Worm (Caenorhabditis elegans) whole organism, L1 larva: ENCODE measurements around the gene tyr-1.
A peak's percentile ranks its signal among the peaks of the same experiment; 100 is the strongest.

ENCODE experiments used
- C34B4.2 ChIP-seq: sonication (generic microtip); optimal IDR thresholded peaks from 2 replicates; lab custom pipeline; 2017; ENCODE audit warnings: mild to moderate bottlenecking, missing genetic modification characterization, missing compliant biosample characterization
- Y116A8C.19 ChIP-seq: sonication (generic microtip); optimal IDR thresholded peaks from 2 replicates; lab custom pipeline; 2016; ENCODE audit warnings: missing compliant biosample characterization, missing genetic modification characterization, borderline replicate concordance
- ceh-63 ChIP-seq: fragments of 200-800 bp; sonication (Bioruptor generic); optimal IDR thresholded peaks from 2 replicates; lab custom pipeline; 2018; ENCODE audit warnings: mild to moderate bottlenecking, missing genetic modification characterization, missing compliant biosample characterization
- ceh-88 ChIP-seq: fragments of 200-800 bp; sonication (Bioruptor generic); IDR thresholded peaks from 2 replicates; pipeline ENCODE4 v1.3.6; 2022; ENCODE audit warnings: missing genetic modification characterization, missing compliant biosample characterization
- dpl-1 ChIP-seq, 3 experiments: fragments of 150-350 bp in 2 of 3; sonication (generic microtip) in 1 of 3; optimal IDR thresholded peaks; 2 replicates each; lab custom pipeline; 2014 to 2017; ENCODE audit warnings: missing biosample characterization in 3 of 3, missing genetic modification characterization in 3 of 3, missing genetic modification reagents in 3 of 3
- dsc-1 ChIP-seq: sonication (generic microtip); optimal IDR thresholded peaks from 2 replicates; lab custom pipeline; 2016; ENCODE audit warnings: mild to moderate bottlenecking, missing genetic modification characterization, missing compliant biosample characterization
- egl-27 ChIP-seq, 2 experiments: fragments of 150-350 bp in 1 of 2; sonication (generic microtip); optimal IDR thresholded peaks; 3 replicates each; lab custom pipeline; 2017 to 2018; ENCODE audit warnings: missing biosample characterization in 2 of 2, missing genetic modification characterization in 2 of 2, missing genetic modification reagents in 2 of 2
- elt-2 ChIP-seq: sonication (generic microtip); optimal IDR thresholded peaks from 2 replicates; lab custom pipeline; 2016; ENCODE audit warnings: missing genetic modification characterization, mild to moderate bottlenecking, inconsistent platforms, missing compliant biosample characterization, missing genetic modification reagents
- fkh-4 ChIP-seq: sonication (generic microtip); optimal IDR thresholded peaks from 2 replicates; lab custom pipeline; 2016; ENCODE audit warnings: missing compliant biosample characterization, missing genetic modification characterization, borderline replicate concordance
- hlh-17 ChIP-seq: fragments of 200-800 bp; sonication (Bioruptor generic); optimal IDR thresholded peaks from 2 replicates; lab custom pipeline; 2018; ENCODE audit warnings: missing genetic modification characterization, mild to moderate bottlenecking, missing compliant biosample characterization, moderate library complexity, borderline replicate concordance
- irx-1 ChIP-seq: sonication (generic microtip); optimal IDR thresholded peaks from 2 replicates; lab custom pipeline; 2016; ENCODE audit warnings: missing genetic modification characterization, missing compliant biosample characterization
- isw-1 ChIP-seq: fragments of 200-800 bp; sonication (Bioruptor generic); IDR thresholded peaks from 2 replicates; pipeline ENCODE4 v1.3.6; 2022; ENCODE audit warnings: missing genetic modification characterization, missing compliant biosample characterization
- lin-35 ChIP-seq, 2 experiments: fragments of 150-350 bp; optimal IDR thresholded peaks; 2 replicates each; lab custom pipeline; 2014; ENCODE audit warnings: missing biosample characterization in 2 of 2, missing genetic modification characterization in 2 of 2, missing genetic modification reagents in 2 of 2
- lin-39 ChIP-seq: fragments of 150-350 bp; optimal IDR thresholded peaks from 2 replicates; lab custom pipeline; 2014; ENCODE audit warnings: missing biosample characterization, missing genetic modification reagents, missing genetic modification characterization
- lir-3 ChIP-seq: sonication (generic microtip); optimal IDR thresholded peaks from 2 replicates; lab custom pipeline; 2016; ENCODE audit warnings: mild to moderate bottlenecking, missing genetic modification characterization, moderate library complexity, missing compliant biosample characterization; ENCODE audit not compliant: poor library complexity
- lsy-2 ChIP-seq, 2 experiments: fragments of 150-350 bp; optimal IDR thresholded peaks; 2 replicates each; lab custom pipeline; 2014; ENCODE audit warnings: missing biosample characterization in 2 of 2, missing genetic modification characterization in 2 of 2
- mab-9 ChIP-seq: fragments of 200-800 bp; sonication (Bioruptor generic); IDR thresholded peaks from 2 replicates; pipeline ENCODE4 v1.3.6; 2022; ENCODE audit warnings: missing genetic modification reagents, missing genetic modification characterization, missing compliant biosample characterization
- mdl-1 ChIP-seq, 2 experiments: fragments of 150-350 bp; optimal IDR thresholded peaks; 2 replicates each; lab custom pipeline; 2014 to 2017; ENCODE audit warnings: missing biosample characterization in 2 of 2, missing genetic modification characterization in 2 of 2, inconsistent platforms in 1 of 2
- mef-2 ChIP-seq: fragments of 150-350 bp; optimal IDR thresholded peaks from 2 replicates; lab custom pipeline; 2014; ENCODE audit warnings: missing biosample characterization, missing genetic modification characterization
- nhr-19 ChIP-seq: fragments of 200-800 bp; sonication (Bioruptor generic); conservative IDR thresholded peaks from 2 replicates; pipeline ENCODE4 v1.3.6; 2022; ENCODE audit warnings: missing genetic modification characterization, missing compliant biosample characterization
- nhr-20 ChIP-seq: sonication (generic microtip); optimal IDR thresholded peaks from 2 replicates; lab custom pipeline; 2016; ENCODE audit warnings: mild to moderate bottlenecking, missing genetic modification characterization, missing compliant biosample characterization
- nhr-28 ChIP-seq: fragments of 150-350 bp; optimal IDR thresholded peaks from 2 replicates; lab custom pipeline; 2014; ENCODE audit warnings: missing biosample characterization, missing genetic modification characterization
- nhr-71 ChIP-seq: sonication (generic microtip); optimal IDR thresholded peaks from 2 replicates; lab custom pipeline; 2016; ENCODE audit warnings: mild to moderate bottlenecking, missing genetic modification characterization, moderate library complexity, missing compliant biosample characterization
- nhr-76 ChIP-seq: sonication (generic microtip); optimal IDR thresholded peaks from 2 replicates; lab custom pipeline; 2017; ENCODE audit warnings: missing biosample characterization, missing genetic modification characterization
- nhr-84 ChIP-seq: sonication (generic microtip); optimal IDR thresholded peaks from 2 replicates; lab custom pipeline; 2017; ENCODE audit warnings: missing biosample characterization, missing genetic modification characterization
- nhr-85 ChIP-seq: sonication (generic microtip); peaks from one replicate; lab custom pipeline; 2016; ENCODE audit warnings: missing genetic modification characterization, inconsistent platforms, missing compliant biosample characterization
- nhr-90 ChIP-seq: sonication (generic microtip); optimal IDR thresholded peaks from 2 replicates; lab custom pipeline; 2016; ENCODE audit warnings: mild to moderate bottlenecking, missing genetic modification characterization, missing compliant biosample characterization; ENCODE audit not compliant: poor library complexity
- pax-3 ChIP-seq: fragments of 200-800 bp; sonication (Bioruptor generic); optimal IDR thresholded peaks from 2 replicates; lab custom pipeline; 2018; ENCODE audit warnings: mild to moderate bottlenecking, missing genetic modification characterization, moderate library complexity, missing compliant biosample characterization
- rnt-1 ChIP-seq: sonication (generic microtip); optimal IDR thresholded peaks from 2 replicates; lab custom pipeline; 2016; ENCODE audit warnings: mild to moderate bottlenecking, missing genetic modification characterization, moderate library complexity, missing compliant biosample characterization
- skn-1 ChIP-seq: fragments of 150-350 bp; optimal IDR thresholded peaks from 2 replicates; lab custom pipeline; 2014; ENCODE audit warnings: missing biosample characterization, missing genetic modification characterization
- sptf-1 ChIP-seq: fragments of 150-350 bp; optimal IDR thresholded peaks from 2 replicates; lab custom pipeline; 2014; ENCODE audit warnings: missing biosample characterization, missing genetic modification characterization
- tbx-2 ChIP-seq: sonication (generic microtip); optimal IDR thresholded peaks from 2 replicates; lab custom pipeline; 2016; ENCODE audit warnings: missing genetic modification characterization, missing compliant biosample characterization
- tlp-1 ChIP-seq: fragments of 150-350 bp; optimal IDR thresholded peaks from 2 replicates; lab custom pipeline; 2014; ENCODE audit warnings: missing biosample characterization, missing genetic modification characterization
- unc-130 ChIP-seq: fragments of 150-350 bp; optimal IDR thresholded peaks from 2 replicates; lab custom pipeline; 2017; ENCODE audit warnings: missing biosample characterization, missing genetic modification characterization, inconsistent platforms
- unc-30 ChIP-seq: sonication (generic microtip); optimal IDR thresholded peaks from 2 replicates; lab custom pipeline; 2017; ENCODE audit warnings: missing biosample characterization, missing genetic modification characterization
- unc-62 ChIP-seq: fragments of 150-350 bp; optimal IDR thresholded peaks from 2 replicates; lab custom pipeline; 2014; ENCODE audit warnings: missing biosample characterization, missing genetic modification reagents, missing genetic modification characterization
- unc-86 ChIP-seq: sonication (generic microtip); optimal IDR thresholded peaks from 2 replicates; lab custom pipeline; 2016; ENCODE audit warnings: missing genetic modification characterization, missing compliant biosample characterization
- vab-15 ChIP-seq: sonication (generic microtip); optimal IDR thresholded peaks from 2 replicates; lab custom pipeline; 2017; ENCODE audit warnings: missing genotype, mild to moderate bottlenecking, missing genetic modification characterization, missing compliant biosample characterization
- xbp-1 ChIP-seq: sonication (generic microtip); optimal IDR thresholded peaks from 2 replicates; lab custom pipeline; 2016; ENCODE audit warnings: missing genetic modification characterization, missing compliant biosample characterization
- zip-4 ChIP-seq: fragments of 200-800 bp; sonication (Bioruptor generic); optimal IDR thresholded peaks from 2 replicates; lab custom pipeline; 2018; ENCODE audit warnings: mild to moderate bottlenecking, missing genetic modification characterization, moderate library complexity, missing compliant biosample characterization
- ztf-11 ChIP-seq, 2 experiments: sonication (generic microtip); optimal IDR thresholded peaks; 2 replicates each; lab custom pipeline; 2016 to 2017; ENCODE audit warnings: missing genetic modification characterization in 2 of 2, missing biosample characterization in 1 of 2, missing compliant biosample characterization in 1 of 2
- ztf-4 ChIP-seq: fragments of 150-350 bp; optimal IDR thresholded peaks from 2 replicates; lab custom pipeline; 2014; ENCODE audit warnings: missing biosample characterization, missing genetic modification characterization

tyr-1 gene

DNA sequence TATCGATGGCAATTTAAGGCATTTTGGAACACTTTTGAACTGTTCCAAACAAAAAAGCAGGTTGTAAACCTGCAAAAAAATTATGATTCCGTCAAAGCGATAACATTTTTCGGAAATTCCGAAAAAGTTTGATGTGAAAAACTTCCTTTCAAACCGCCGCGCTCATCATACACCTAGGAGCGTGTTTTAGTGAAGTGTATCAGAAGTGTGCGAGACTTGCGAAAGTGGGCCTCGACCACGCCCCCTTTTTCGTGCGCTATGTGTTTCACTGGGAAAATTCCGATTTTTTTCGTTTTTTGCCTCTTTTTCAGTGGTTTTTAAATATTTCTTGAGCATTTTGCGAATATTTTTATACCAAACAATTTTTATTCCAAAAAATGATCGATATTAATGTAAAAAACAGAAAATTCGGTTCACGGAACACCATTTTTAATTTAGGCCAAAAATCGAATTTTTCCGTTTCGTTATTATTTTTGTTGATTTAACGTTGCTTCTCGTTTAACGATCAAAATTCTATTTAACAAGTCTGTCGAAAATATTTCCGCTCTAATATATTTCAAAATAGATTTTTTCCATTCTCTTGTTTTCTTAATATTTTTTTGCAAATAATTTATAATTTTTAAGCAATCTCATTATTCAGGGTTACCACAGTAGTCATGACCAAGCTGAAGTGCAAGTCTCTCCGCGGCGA, 18.9 kb upstream of the tyr-1 start, which contains the start of gene rpl-35 (continued):
- TF ChIP-seq C34B4.2 (peak; percentile 98), zip-4 (GFP tag; lab: Kevin White, UChicago) (peak; percentile 98), elt-2 (tag; lab: Kevin White, UChicago) (peak; percentile 98), pax-3 (tag; lab: Kevin White, UChicago) (peak; percentile 99), unc-62 (GFP tag; lab: Kevin White, UChicago) (peak; percentile 95), nhr-71 (tag; lab: Kevin White, UChicago) (peak; percentile 100), skn-1 (tag; lab: Kevin White, UChicago) (peak; percentile 99), ztf-11 (tag; optimal IDR thresholded peaks at IDR 0.05; lab: Kevin White, UChicago) (peak in 1 of 2 experiments; percentile 99), mef-2 (tag; lab: Kevin White, UChicago) (peak; percentile 96), egl-27 (tag; optimal IDR thresholded peaks at IDR 0.05; lab: Kevin White, UChicago) (peak; percentile 85 to 95), unc-86 (peak; percentile 100), nhr-76 (tag; lab: Kevin White, UChicago) (peak; percentile 85), tbx-2 (tag; lab: Kevin White, UChicago) (peak; percentile 100), lin-35 (GFP tag; optimal IDR thresholded peaks at IDR 0.05; lab: Kevin White, UChicago) (peak; percentile 100), nhr-84 (tag; lab: Kevin White, UChicago) (peak; percentile 95)

DNA sequence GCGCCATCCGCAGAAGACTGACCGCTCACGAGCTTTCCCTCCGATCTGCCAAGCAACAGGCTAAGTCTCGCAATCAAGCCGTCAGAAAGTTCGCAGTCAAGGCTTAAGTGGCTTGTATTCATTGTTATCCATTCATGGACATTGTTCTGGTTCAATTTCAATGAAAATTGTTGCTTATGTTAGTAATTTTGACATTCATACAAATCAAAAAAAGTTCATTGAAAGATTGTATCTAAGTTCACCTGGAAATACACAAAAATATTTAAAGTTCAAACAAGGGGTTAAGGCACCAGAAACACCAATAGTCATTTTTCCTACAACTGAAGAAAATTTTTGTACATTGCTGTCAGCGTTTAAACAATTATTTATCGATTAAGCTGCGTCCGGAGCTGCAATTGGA, 18.1 kb upstream of the tyr-1 start:
- TF ChIP-seq nhr-85 (tag; lab: Kevin White, UChicago) (peak; percentile 66), Y116A8C.19 (tag; lab: Kevin White, UChicago) (no peak)
- TF ChIP-seq, all 84 proteins: peak for 1

DNA sequence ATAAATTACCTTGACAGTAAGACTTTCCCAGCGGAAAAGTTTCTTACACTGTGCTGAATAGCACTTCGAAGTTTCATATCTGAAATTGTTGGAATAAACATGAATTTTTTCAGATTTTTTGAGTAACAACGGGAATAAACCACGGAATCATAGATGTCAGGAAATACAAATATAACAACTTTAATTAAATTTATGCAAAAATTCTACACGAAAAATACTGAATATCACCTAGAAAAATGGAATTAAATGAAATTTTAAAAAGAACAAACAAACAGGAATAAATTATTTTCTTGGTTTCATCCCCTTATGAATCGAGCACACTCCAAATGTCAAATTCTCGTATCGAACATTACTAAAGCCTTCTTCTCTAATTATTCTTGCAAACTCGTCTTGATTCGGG, 16.4 kb upstream of the tyr-1 start, which contains the start of gene tag-307:
TSS of gene tag-307 (minus strand) at position 101 of the 400 bp plus-strand sequence.
- TF ChIP-seq nhr-85 (tag; lab: Kevin White, UChicago) = no peak
- no peak for TF ChIP-seq ceh-88
- no peak for TF ChIP-seq irx-1 (tag; lab: Kevin White, UChicago)
- TF ChIP-seq hlh-17 (GFP tag; lab: Kevin White, UChicago) = no peak
- no peak for TF ChIP-seq unc-30 (tag; lab: Kevin White, UChicago)
- TF ChIP-seq xbp-1 (tag; lab: Kevin White, UChicago) = no peak
- TF ChIP-seq unc-62 (GFP tag; lab: Kevin White, UChicago) = no peak
- TF ChIP-seq mdl-1 (tag; optimal IDR thresholded peaks at IDR 0.05; lab: Kevin White, UChicago) = no peak
- no peak for TF ChIP-seq ztf-4 (tag; lab: Kevin White, UChicago)
- no peak for TF ChIP-seq nhr-19

DNA sequence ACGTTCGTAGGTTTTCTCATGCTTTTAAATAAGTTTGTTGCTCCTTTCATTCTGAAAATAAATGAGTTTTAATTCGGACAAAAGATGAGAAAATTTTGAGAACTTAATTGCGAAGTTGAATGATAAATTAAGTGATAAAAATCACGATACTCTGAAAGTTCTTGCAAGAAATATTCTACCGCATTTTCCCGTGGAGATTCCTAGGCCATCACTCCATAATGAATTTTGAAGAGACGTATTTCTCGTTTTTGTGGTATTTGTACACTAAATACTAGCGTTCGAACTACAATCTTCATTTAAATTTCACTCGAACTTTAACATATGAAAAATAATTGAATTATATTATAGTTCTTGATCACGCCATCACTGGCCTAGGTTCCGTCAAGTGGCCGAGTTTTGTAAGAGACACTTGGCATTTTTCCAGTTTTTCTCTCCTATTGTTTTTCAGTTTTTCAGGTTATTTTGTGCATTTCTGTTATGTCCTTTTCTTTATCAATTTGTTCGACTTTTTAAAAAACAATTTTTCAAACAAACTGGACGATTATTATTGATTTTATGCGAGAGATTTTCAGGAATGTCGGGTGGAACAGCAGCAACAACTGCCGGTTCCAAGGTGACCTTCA, 15.1 kb upstream of the tyr-1 start, which contains the start of the genes coq-5 and ufm-1:
TSS of gene coq-5 (minus strand) at position 51 of the 623 bp plus-strand sequence.
TSS of gene ufm-1 (plus strand) at position 573 of the 623 bp plus-strand sequence.
- TF ChIP-seq tlp-1 (tag; lab: Kevin White, UChicago) (no peak), fkh-4 (peak; percentile 53), pax-3 (tag; lab: Kevin White, UChicago) (peak; percentile 12), lir-3 (tag; lab: Kevin White, UChicago) (peak; percentile 80), nhr-90 (tag; lab: Kevin White, UChicago) (peak; percentile 52), nhr-71 (tag; lab: Kevin White, UChicago) (peak; percentile 56), C34B4.2 (no peak), isw-1 (GFP tag; lab: Robert Waterston, UW) (peak; percentile 10; the same call in 1 of the 2 replicates), sptf-1 (tag; lab: Kevin White, UChicago) (no peak), unc-130 (no peak), nhr-28 (tag; lab: Kevin White, UChicago) (no peak), nhr-76 (tag; lab: Kevin White, UChicago) (no peak), ztf-11 (tag; optimal IDR thresholded peaks at IDR 0.05; lab: Kevin White, UChicago) (peak in 1 of 2 experiments; percentile 55), elt-2 (tag; lab: Kevin White, UChicago) (no peak), vab-15 (tag; lab: Kevin White, UChicago) (no peak), nhr-20 (tag; lab: Kevin White, UChicago) (peak; percentile 27), ceh-63 (GFP tag; lab: Kevin White, UChicago) (no peak), unc-30 (tag; lab: Kevin White, UChicago) (no peak), lsy-2 (tag; optimal IDR thresholded peaks at IDR 0.05; lab: Kevin White, UChicago) (peak; percentile 35 to 54), dsc-1 (peak; percentile 13), tbx-2 (tag; lab: Kevin White, UChicago) (peak; percentile 41), nhr-19 (no peak), dpl-1 (GFP tag; optimal IDR thresholded peaks at IDR 0.05; lab: Kevin White, UChicago) (peak; percentile 7 to 42 (median 36)), mab-9 (no peak), lin-39 (tag; lab: Kevin White, UChicago) (no peak), rnt-1 (peak; percentile 10), ceh-88 (no peak)
